Worm (Caenorhabditis elegans) whole organism, L3 larva: ENCODE results near the gene npp-16.

Experiments used
- R02D3.7 ChIP-seq: fragments of 150-350 bp; optimal IDR thresholded peaks from 2 replicates; lab custom pipeline; 2014; ENCODE audit warnings: missing biosample characterization, missing genetic modification characterization
- aly-2 ChIP-seq: fragments of 150-350 bp; optimal IDR thresholded peaks from 2 replicates; lab custom pipeline; 2014; ENCODE audit warnings: missing biosample characterization, missing genetic modification characterization
- ama-1 ChIP-seq: fragments of 150-350 bp; optimal IDR thresholded peaks from 2 replicates; lab custom pipeline; 2018
- ceh-16 ChIP-seq: sonication (generic microtip); optimal IDR thresholded peaks from 2 replicates; lab custom pipeline; 2017; ENCODE audit warnings: missing biosample characterization, missing genetic modification characterization
- ceh-28 ChIP-seq: fragments of 150-350 bp; optimal IDR thresholded peaks from 2 replicates; lab custom pipeline; 2014; ENCODE audit warnings: missing biosample characterization, missing genetic modification reagents, missing genetic modification characterization
- ceh-82 ChIP-seq: fragments of 150-350 bp; optimal IDR thresholded peaks from 2 replicates; lab custom pipeline; 2014; ENCODE audit warnings: missing biosample characterization, missing genetic modification characterization
- ceh-9 ChIP-seq: sonication (generic microtip); optimal IDR thresholded peaks from 2 replicates; lab custom pipeline; 2018; ENCODE audit warnings: missing biosample characterization, missing genetic modification characterization
- egl-27 ChIP-seq: sonication (generic microtip); optimal IDR thresholded peaks from 4 replicates; lab custom pipeline; 2017; ENCODE audit warnings: missing biosample characterization, missing genetic modification reagents, missing genetic modification characterization
- egl-5 ChIP-seq: fragments of 150-350 bp; optimal IDR thresholded peaks from 2 replicates; lab custom pipeline; 2017; ENCODE audit warnings: missing biosample characterization, missing genetic modification reagents, missing genetic modification characterization, inconsistent platforms
- elt-1 ChIP-seq: fragments of 150-350 bp; optimal IDR thresholded peaks from 2 replicates; lab custom pipeline; 2014; ENCODE audit warnings: missing biosample characterization, missing genetic modification characterization
- elt-2 ChIP-seq: sonication (generic microtip); optimal IDR thresholded peaks from 2 replicates; lab custom pipeline; 2016; ENCODE audit warnings: missing genetic modification reagents, mild to moderate bottlenecking, missing genetic modification characterization, missing compliant biosample characterization
- eor-1 ChIP-seq, 2 experiments: fragments of 150-350 bp; optimal IDR thresholded peaks; 2 replicates each; lab custom pipeline; 2014 to 2018; ENCODE audit warnings: missing biosample characterization in 2 of 2, missing genetic modification characterization in 2 of 2
- fkh-2 ChIP-seq: fragments of 150-350 bp; optimal IDR thresholded peaks from 2 replicates; lab custom pipeline; 2014; ENCODE audit warnings: missing biosample characterization, missing genetic modification reagents, missing genetic modification characterization
- hmg-11 ChIP-seq: sonication (generic microtip); optimal IDR thresholded peaks from 2 replicates; lab custom pipeline; 2016; ENCODE audit warnings: missing genetic modification characterization, missing compliant biosample characterization
- jun-1 ChIP-seq: fragments of 150-350 bp; optimal IDR thresholded peaks from 2 replicates; lab custom pipeline; 2014; ENCODE audit warnings: missing biosample characterization, missing genetic modification reagents, missing genetic modification characterization
- lin-15B ChIP-seq: fragments of 150-350 bp; optimal IDR thresholded peaks from 2 replicates; lab custom pipeline; 2014; ENCODE audit warnings: missing biosample characterization, missing genetic modification characterization
- lin-39 ChIP-seq: fragments of 150-350 bp; optimal IDR thresholded peaks from 2 replicates; lab custom pipeline; 2018; ENCODE audit warnings: missing biosample characterization, missing genetic modification reagents, missing genetic modification characterization
- mdl-1 ChIP-seq: fragments of 150-350 bp; optimal IDR thresholded peaks from 2 replicates; lab custom pipeline; 2014; ENCODE audit warnings: missing biosample characterization, missing genetic modification characterization
- nfya-1 ChIP-seq: sonication (generic microtip); optimal IDR thresholded peaks from 2 replicates; lab custom pipeline; 2017; ENCODE audit warnings: missing genetic modification characterization, mild to moderate bottlenecking, missing compliant biosample characterization, antibody characterized with exemption, moderate library complexity; ENCODE audit not compliant: insufficient read depth
- nhr-11 ChIP-seq: fragments of 150-350 bp; optimal IDR thresholded peaks from 2 replicates; lab custom pipeline; 2014; ENCODE audit warnings: missing biosample characterization, missing genetic modification characterization
- nhr-12 ChIP-seq: fragments of 150-350 bp; optimal IDR thresholded peaks from 2 replicates; lab custom pipeline; 2014; ENCODE audit warnings: missing biosample characterization, missing genetic modification characterization
- nhr-23 ChIP-seq: fragments of 150-350 bp; optimal IDR thresholded peaks from 2 replicates; lab custom pipeline; 2014; ENCODE audit warnings: missing biosample characterization, missing genetic modification reagents, missing genetic modification characterization
- nhr-237 ChIP-seq: fragments of 150-350 bp; optimal IDR thresholded peaks from 2 replicates; lab custom pipeline; 2014; ENCODE audit warnings: missing biosample characterization, missing genetic modification characterization
- nhr-25 ChIP-seq: sonication (generic microtip); optimal IDR thresholded peaks from 2 replicates; lab custom pipeline; 2017; ENCODE audit warnings: missing biosample characterization, missing genetic modification characterization
- nhr-43 ChIP-seq: sonication (generic microtip); optimal IDR thresholded peaks from 2 replicates; lab custom pipeline; 2016; ENCODE audit warnings: mild to moderate bottlenecking, missing genetic modification characterization, missing compliant biosample characterization; ENCODE audit not compliant: poor library complexity, severe bottlenecking
- nhr-67 ChIP-seq: fragments of 150-350 bp; optimal IDR thresholded peaks from 2 replicates; lab custom pipeline; 2014; ENCODE audit warnings: missing biosample characterization, missing genetic modification characterization
- nhr-76 ChIP-seq: fragments of 150-350 bp; sonication (generic microtip); optimal IDR thresholded peaks from 5 replicates; lab custom pipeline; 2014; ENCODE audit warnings: missing biosample characterization, missing genetic modification characterization
- nhr-77 ChIP-seq: fragments of 150-350 bp; optimal IDR thresholded peaks from 2 replicates; lab custom pipeline; 2014; ENCODE audit warnings: missing biosample characterization, missing genetic modification characterization
- pha-4 ChIP-seq: fragments of 150-350 bp; optimal IDR thresholded peaks from 2 replicates; lab custom pipeline; 2014; ENCODE audit warnings: missing biosample characterization, missing genetic modification reagents, missing genetic modification characterization
- pqm-1 ChIP-seq: fragments of 150-350 bp; optimal IDR thresholded peaks from 2 replicates; lab custom pipeline; 2017; ENCODE audit warnings: missing biosample characterization, missing genetic modification characterization, inconsistent platforms
- sea-2 ChIP-seq: fragments of 150-350 bp; sonication (generic microtip); optimal IDR thresholded peaks from 4 replicates; lab custom pipeline; 2014; ENCODE audit warnings: missing biosample characterization, missing genetic modification reagents, missing genetic modification characterization
- skn-1 ChIP-seq: fragments of 150-350 bp; optimal IDR thresholded peaks from 2 replicates; lab custom pipeline; 2014; ENCODE audit warnings: missing biosample characterization, missing genetic modification characterization
- snpc-4 ChIP-seq: fragments of 150-350 bp; optimal IDR thresholded peaks from 2 replicates; lab custom pipeline; 2014; ENCODE audit warnings: missing biosample characterization, missing genetic modification characterization
- tbx-2 ChIP-seq: sonication (generic microtip); optimal IDR thresholded peaks from 2 replicates; lab custom pipeline; 2016; ENCODE audit warnings: mild to moderate bottlenecking, missing genetic modification characterization, missing compliant biosample characterization
- unc-39 ChIP-seq: sonication (generic microtip); optimal IDR thresholded peaks from 4 replicates; lab custom pipeline; 2017; ENCODE audit warnings: missing biosample characterization, missing genetic modification characterization
- unc-62 ChIP-seq: fragments of 150-350 bp; sonication (generic microtip); optimal IDR thresholded peaks from 4 replicates; lab custom pipeline; 2014; ENCODE audit warnings: missing biosample characterization, missing genetic modification reagents, missing genetic modification characterization
- zag-1 ChIP-seq: fragments of 150-350 bp; optimal IDR thresholded peaks from 2 replicates; lab custom pipeline; 2014; ENCODE audit warnings: missing biosample characterization, missing genetic modification characterization
- ztf-11 ChIP-seq: fragments of 150-350 bp; optimal IDR thresholded peaks from 2 replicates; lab custom pipeline; 2014; ENCODE audit warnings: missing biosample characterization, missing genetic modification characterization
- ztf-4 ChIP-seq: fragments of 150-350 bp; optimal IDR thresholded peaks from 2 replicates; lab custom pipeline; 2014; ENCODE audit warnings: missing biosample characterization, missing genetic modification characterization

The npp-16 gene

DNA sequence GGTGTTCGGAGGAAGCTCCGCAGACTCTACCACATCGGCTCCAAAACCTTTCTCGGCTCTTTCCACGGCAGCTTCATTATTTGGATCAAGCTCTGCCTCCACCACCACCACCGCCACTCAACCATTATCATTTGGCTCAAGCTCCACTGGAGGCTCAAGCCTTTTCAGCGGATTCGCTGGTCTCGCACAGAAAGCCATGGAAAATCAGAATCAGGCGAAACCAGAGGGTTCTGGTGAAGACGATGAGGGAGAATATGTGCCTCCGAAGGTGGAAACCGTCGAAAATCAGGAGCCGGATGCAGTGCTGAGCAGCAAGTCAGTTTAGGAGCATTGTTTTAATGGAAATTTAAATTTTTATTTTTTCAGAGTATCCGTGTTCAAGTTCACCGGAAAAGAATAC lies 1.4 kb downstream of the npp-16 start:
- no peak for TF ChIP-seq unc-39
- no peak for TF ChIP-seq ceh-9 (tag; lab: Kevin White, UChicago)
- no peak for TF ChIP-seq ztf-11
- TF ChIP-seq eor-1 (tag; optimal IDR thresholded peaks at IDR 0.05; lab: Kevin White, UChicago) = no peak
- TF ChIP-seq egl-27 (tag; lab: Kevin White, UChicago) = no peak
- TF ChIP-seq nhr-12 (tag; lab: Kevin White, UChicago) = no peak
- no peak for TF ChIP-seq elt-1 (tag; lab: Kevin White, UChicago)
- no peak for TF ChIP-seq ztf-4
- TF ChIP-seq R02D3.7 (tag; lab: Kevin White, UChicago) = no peak
- TF ChIP-seq nhr-25 = no peak
- no peak for TF ChIP-seq nhr-43 (tag; lab: Kevin White, UChicago)
- TF ChIP-seq aly-2 (tag; lab: Kevin White, UChicago) = no peak
- TF ChIP-seq ama-1 (lab: Kevin White, UChicago) = no peak
- TF ChIP-seq nhr-67 (tag; lab: Kevin White, UChicago) = no peak
- no peak for TF ChIP-seq ceh-82 (tag; lab: Kevin White, UChicago)
- TF ChIP-seq skn-1 (tag; lab: Kevin White, UChicago) = no peak
- no peak for TF ChIP-seq unc-62 (GFP tag; lab: Kevin White, UChicago)
- TF ChIP-seq egl-5 (tag; lab: Kevin White, UChicago) = no peak
- TF ChIP-seq ceh-16 (tag; lab: Kevin White, UChicago) = no peak

DNA sequence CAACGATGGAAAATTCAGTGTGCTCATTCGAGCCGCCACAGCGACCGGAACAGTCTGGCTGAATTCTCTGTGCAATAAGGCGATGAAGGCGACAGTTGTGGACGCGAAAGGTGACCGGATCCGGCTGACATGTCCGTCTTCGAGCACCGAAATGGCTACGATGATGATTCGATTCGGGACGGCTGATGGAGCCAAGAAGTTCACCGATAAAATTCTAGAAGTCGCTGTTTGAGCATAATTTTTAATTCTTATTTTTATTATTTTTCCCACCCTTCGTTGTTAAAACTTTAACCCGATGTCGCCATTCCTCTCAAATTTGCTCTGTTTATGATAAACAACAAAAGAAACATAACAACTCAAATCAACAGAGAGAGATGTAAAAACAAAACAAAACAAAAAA lies 1.8 kb downstream of the npp-16 start:
- TF ChIP-seq lin-39 (tag; lab: Kevin White, UChicago) = no peak
- TF ChIP-seq aly-2 (tag; lab: Kevin White, UChicago) = no peak
- TF ChIP-seq jun-1 (tag; lab: Kevin White, UChicago) = no peak
- TF ChIP-seq R02D3.7 (tag; lab: Kevin White, UChicago) = no peak
- no peak for TF ChIP-seq skn-1 (tag; lab: Kevin White, UChicago)

DNA sequence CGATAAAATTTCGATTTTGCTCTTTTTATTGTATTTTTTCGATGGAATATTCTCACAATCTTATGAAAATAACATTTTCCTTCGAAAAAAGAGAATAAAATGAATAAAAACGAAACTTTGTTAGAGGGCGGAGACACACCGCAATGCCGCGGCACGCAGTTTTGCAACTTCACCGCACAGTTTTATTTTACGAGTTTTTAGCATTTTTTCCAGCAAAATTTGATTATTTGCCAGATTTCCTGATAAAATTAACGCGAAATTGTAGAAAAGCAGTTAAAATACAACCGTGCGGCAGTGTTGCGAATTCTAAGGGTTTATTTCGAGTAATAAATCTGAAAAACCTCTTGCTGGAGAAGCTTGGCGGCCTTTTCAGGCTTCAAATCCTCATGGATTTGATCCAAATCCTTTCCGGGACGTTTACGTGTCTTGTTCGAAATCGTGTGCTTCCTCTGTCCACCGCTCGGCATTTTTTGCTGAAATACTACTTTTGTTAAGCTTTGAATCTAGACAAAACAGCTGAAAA lies 2.6 kb downstream of the npp-16 start, which contains the start of gene znf-593:
Gene znf-593, minus strand, starts transcription at position 473 of the 523 bp plus-strand sequence.
- TF ChIP-seq ama-1 (lab: Kevin White, UChicago) (peak; percentile 1), unc-62 (GFP tag; lab: Kevin White, UChicago) (no peak), egl-27 (tag; lab: Kevin White, UChicago) (no peak), elt-2 (tag; lab: Kevin White, UChicago) (peak; percentile 23), tbx-2 (no peak), nhr-43 (tag; lab: Kevin White, UChicago) (peak; percentile 56), hmg-11 (tag; lab: Kevin White, UChicago) (peak; percentile 50), skn-1 (tag; lab: Kevin White, UChicago) (no peak), nhr-77 (tag; lab: Kevin White, UChicago) (no peak), aly-2 (tag; lab: Kevin White, UChicago) (no peak), fkh-2 (tag; lab: Kevin White, UChicago) (no peak), sea-2 (GFP tag; lab: Kevin White, UChicago) (no peak), nhr-23 (tag; lab: Kevin White, UChicago) (no peak), pha-4 (tag; lab: Kevin White, UChicago) (peak; percentile 32), nhr-237 (no peak), nfya-1 (no peak), mdl-1 (no peak), eor-1 (tag; optimal IDR thresholded peaks at IDR 0.05; lab: Kevin White, UChicago) (no peak), zag-1 (tag; lab: Kevin White, UChicago) (no peak), nhr-76 (tag; lab: Kevin White, UChicago) (no peak)
- TF ChIP-seq, all 47 proteins: peak for 5

DNA sequence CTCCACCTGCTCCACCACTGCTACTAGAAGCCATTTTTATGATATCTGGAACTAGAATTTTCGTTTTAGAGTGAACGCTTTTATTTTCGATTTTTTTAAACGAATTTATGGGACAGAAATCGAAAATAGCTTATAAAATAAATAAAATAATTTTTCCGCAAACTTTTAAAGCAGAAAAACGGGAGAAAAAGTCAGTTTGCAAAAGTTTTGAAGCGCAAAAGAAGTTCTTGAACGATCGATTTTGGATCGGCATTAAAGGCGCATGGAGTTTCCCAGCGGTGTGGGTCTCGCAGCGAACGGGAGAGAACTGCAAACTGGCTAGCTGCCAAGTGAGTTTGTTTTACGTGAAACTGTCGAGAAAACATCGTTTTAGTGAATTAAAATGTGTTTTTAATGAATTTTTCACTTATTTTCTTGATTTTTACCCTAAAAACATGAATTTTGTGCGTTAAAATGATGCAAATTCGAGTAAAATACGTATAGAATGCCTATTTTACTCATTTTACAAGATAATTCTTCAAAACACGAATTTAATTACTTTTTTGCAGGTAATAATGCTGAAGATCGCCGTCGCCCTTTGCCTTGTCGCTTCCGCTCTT lies 4.6 kb downstream of the npp-16 start, which contains the start of the genes ccf-1 and trap-4:
Gene ccf-1, minus strand, starts transcription at position 51 of the 599 bp plus-strand sequence.
Gene trap-4, plus strand, starts transcription at position 549 of the 599 bp plus-strand sequence.
- TF ChIP-seq ceh-28 (tag; lab: Kevin White, UChicago) (peak; percentile 66), hmg-11 (tag; lab: Kevin White, UChicago) (peak; percentile 22), elt-2 (tag; lab: Kevin White, UChicago) (peak; percentile 26), pha-4 (tag; lab: Kevin White, UChicago) (peak; percentile 76), ceh-82 (tag; lab: Kevin White, UChicago) (no peak), nhr-25 (peak; percentile 66), lin-15B (tag; lab: Kevin White, UChicago) (peak; percentile 76), pqm-1 (tag; lab: Kevin White, UChicago) (peak; percentile 14), lin-39 (tag; lab: Kevin White, UChicago) (peak; percentile 35), snpc-4 (tag; lab: Kevin White, UChicago) (peak; percentile 54), R02D3.7 (tag; lab: Kevin White, UChicago) (peak; percentile 1), nhr-11 (no peak), nhr-23 (tag; lab: Kevin White, UChicago) (peak; percentile 61), nfya-1 (peak; percentile 89), ama-1 (lab: Kevin White, UChicago) (no peak)
